Worm (Caenorhabditis elegans): Measurements from ENCODE around the gene npp-19.

ce11 chrII:10808708-10809343, 10.5 kb upstream of the npp-19 start, which contains the start of gene R06F6.14:
- TF ChIP-seq ceh-36 (tag; optimal IDR thresholded peaks at IDR 0.05) (no peak), ama-1 (optimal IDR thresholded peaks at IDR 0.05) (no peak), tra-4 (tag; optimal IDR thresholded peaks at IDR 0.05) (no peak), hnd-1 (tag; optimal IDR thresholded peaks at IDR 0.05) (no peak), B0310.2 (tag; optimal IDR thresholded peaks at IDR 0.05) (no peak), F13C5.2 (tag; optimal IDR thresholded peaks at IDR 0.05) (no peak)
